Worm (Caenorhabditis elegans) whole organism, L4/young adult: ENCODE data around the gene ceh-63.

Experiments
- dao-5 ChIP-seq: sonication (generic microtip); optimal IDR thresholded peaks from 2 replicates; lab custom pipeline; 2016; ENCODE audit warnings: missing genotype, missing genetic modification characterization, moderate library complexity, missing compliant biosample characterization
- him-1 ChIP-seq: sonication (generic microtip); optimal IDR thresholded peaks from 2 replicates; lab custom pipeline; 2016; ENCODE audit warnings: missing genotype, missing genetic modification reagents, missing genetic modification characterization, missing compliant biosample characterization

- TF ChIP-seq him-1 (tag; lab: Kevin White, UChicago) = no peak
- TF ChIP-seq dao-5 = no peak
Measured at ce11 chrX:3705319-3705718, 31.5 kb upstream of the ceh-63 start.
